Worm (Caenorhabditis elegans) whole organism, mixed stage, embryonic: Measurements from ENCODE around the gene F02E11.2.

Experiments
- ceh-83 ChIP-seq: fragments of 200-800 bp; sonication (Bioruptor generic); optimal IDR thresholded peaks from 2 replicates; lab custom pipeline; 2018; ENCODE audit warnings: mild to moderate bottlenecking, missing genetic modification characterization, missing compliant biosample characterization
- drap-1 ChIP-seq: fragments of 200-800 bp; sonication (Bioruptor generic); optimal IDR thresholded peaks from 3 replicates; lab custom pipeline; 2018; ENCODE audit warnings: mild to moderate bottlenecking, missing genetic modification characterization, missing compliant biosample characterization
- lsy-2 ChIP-seq: fragments of 150-350 bp; optimal IDR thresholded peaks from 2 replicates; lab custom pipeline; 2014; ENCODE audit warnings: missing biosample characterization, missing genetic modification characterization
- mep-1 ChIP-seq: fragments of 150-350 bp; optimal IDR thresholded peaks from 2 replicates; lab custom pipeline; 2017; ENCODE audit warnings: missing biosample characterization, missing genetic modification reagents, missing genetic modification characterization, inconsistent platforms
- nhr-28 ChIP-seq: fragments of 150-350 bp; optimal IDR thresholded peaks from 2 replicates; lab custom pipeline; 2014; ENCODE audit warnings: missing biosample characterization, missing genetic modification characterization
- pha-4 ChIP-seq: fragments of 150-350 bp; optimal IDR thresholded peaks from 2 replicates; lab custom pipeline; 2018; ENCODE audit warnings: missing biosample characterization, missing genetic modification reagents, missing genetic modification characterization
- sem-2 ChIP-seq: fragments of 200-800 bp; sonication (Bioruptor generic); optimal IDR thresholded peaks from 2 replicates; lab custom pipeline; 2018; ENCODE audit warnings: mild to moderate bottlenecking, missing genetic modification characterization, missing compliant biosample characterization

ce11 chrII:3295193-3295592, 32.6 kb downstream of the F02E11.2 start, which contains the start of gene btb-17:
- no peak for TF ChIP-seq sem-2 (GFP tag; lab: Kevin White, UChicago)
- TF ChIP-seq mep-1 (tag; lab: Kevin White, UChicago) = no peak
- TF ChIP-seq pha-4 = no peak
- TF ChIP-seq lsy-2 (tag; lab: Kevin White, UChicago) = no peak
- no peak for TF ChIP-seq ceh-83 (GFP tag; lab: Kevin White, UChicago)
- no peak for TF ChIP-seq nhr-28 (tag; lab: Kevin White, UChicago)
- TF ChIP-seq drap-1 (GFP tag; lab: Kevin White, UChicago) = no peak
